Fruit fly (Drosophila melanogaster) whole organism, embryonic: ENCODE results near the gene Arl8.

Source experiments
- Abd-B ChIP-seq: fragments of 200-800 bp; sonication (Bioruptor generic); optimal IDR thresholded peaks from 2 replicates; lab custom pipeline; 2018; ENCODE audit warnings: missing biosample characterization, mild to moderate bottlenecking, missing genetic modification characterization, moderate library complexity
- Adf1 ChIP-seq: fragments of 200-800 bp; sonication (Bioruptor generic); IDR thresholded peaks from 2 replicates; pipeline ENCODE4 v1.3.6; 2022; ENCODE audit warnings: missing biosample characterization, missing genetic modification characterization
- Awh ChIP-seq: fragments of 200-800 bp; sonication (Bioruptor generic); IDR thresholded peaks from 2 replicates; pipeline ENCODE4, ENCODE4 v1.3.6; 2022; ENCODE audit warnings: missing biosample characterization, missing genetic modification characterization
- CG10321 ChIP-seq: fragments of 200-800 bp; sonication (Bioruptor generic); IDR thresholded peaks from 2 replicates; pipeline ENCODE4 v1.3.6; 2022; ENCODE audit warnings: missing biosample characterization, missing genetic modification characterization
- CG10431 ChIP-seq: fragments of 200-800 bp; sonication (Bioruptor generic); optimal IDR thresholded peaks from 3 replicates; lab custom pipeline; 2018; ENCODE audit warnings: missing biosample characterization, mild to moderate bottlenecking, missing genetic modification characterization
- CG11085 ChIP-seq: fragments of 200-800 bp; sonication (Bioruptor generic); IDR thresholded peaks from 2 replicates; pipeline ENCODE4 v1.3.6; 2022; ENCODE audit warnings: missing biosample characterization, missing genetic modification characterization
- CG11247 ChIP-seq: fragments of 200-800 bp; sonication (Bioruptor generic); IDR thresholded peaks from 2 replicates; pipeline ENCODE4 v1.3.6; 2022; ENCODE audit warnings: missing biosample characterization, missing genetic modification characterization
- CG12942 ChIP-seq: fragments of 200-800 bp; sonication (Bioruptor generic); optimal IDR thresholded peaks from 3 replicates; lab custom pipeline; 2016; ENCODE audit warnings: missing biosample characterization, missing genetic modification characterization
- CG13624 ChIP-seq: fragments of 200-800 bp; sonication (Bioruptor generic); optimal IDR thresholded peaks from 2 replicates; lab custom pipeline; 2016; ENCODE audit warnings: missing biosample characterization, missing genetic modification characterization
- CG17568 ChIP-seq: fragments of 200-800 bp; sonication (Bioruptor generic); optimal IDR thresholded peaks from 2 replicates; lab custom pipeline; 2018; ENCODE audit warnings: missing biosample characterization, mild to moderate bottlenecking, missing genetic modification characterization, moderate library complexity
- CG1792 ChIP-seq: fragments of 200-800 bp; sonication (Bioruptor generic); optimal IDR thresholded peaks from 2 replicates; lab custom pipeline; 2016; ENCODE audit warnings: missing biosample characterization, missing genetic modification characterization
- CG18599 ChIP-seq: fragments of 200-800 bp; sonication (Bioruptor generic); optimal IDR thresholded peaks from 3 replicates; lab custom pipeline; 2017; ENCODE audit warnings: missing biosample characterization, missing genetic modification characterization, mild to moderate bottlenecking, moderate library complexity, missing genetic modification reagents
- CG18764 ChIP-seq: fragments of 200-800 bp; sonication (Bioruptor generic); optimal IDR thresholded peaks from 3 replicates; lab custom pipeline; 2016; ENCODE audit warnings: missing biosample characterization, missing genetic modification characterization
- CG2199 ChIP-seq: fragments of 200-800 bp; sonication (Bioruptor generic); IDR thresholded peaks from 3 replicates; pipeline ENCODE4 v1.3.6; 2022; ENCODE audit warnings: missing biosample characterization, missing genetic modification characterization
- CG3163 ChIP-seq: fragments of 200-800 bp; sonication (Bioruptor generic); optimal IDR thresholded peaks from 3 replicates; lab custom pipeline; 2016; ENCODE audit warnings: missing biosample characterization, missing genetic modification characterization
- CG4360 ChIP-seq: fragments of 200-800 bp; sonication (Bioruptor generic); IDR thresholded peaks from 2 replicates; pipeline ENCODE4 v1.3.6; 2022; ENCODE audit warnings: missing biosample characterization, missing genetic modification characterization
- CG8478 ChIP-seq: fragments of >200 bp; optimal IDR thresholded peaks from 2 replicates; lab custom pipeline; 2018
- Dll ChIP-seq: fragments of 200-800 bp; sonication (Bioruptor generic); IDR thresholded peaks from 4 replicates; pipeline ENCODE4 v1.3.6; 2022; ENCODE audit warnings: missing biosample characterization, missing genetic modification characterization; ENCODE audit not compliant: partially characterized antibody
- Doc3 ChIP-seq: fragments of 200-800 bp; sonication (Bioruptor generic); IDR thresholded peaks from 3 replicates; pipeline ENCODE4 v1.3.6; 2022; ENCODE audit warnings: missing biosample characterization, missing genetic modification characterization; ENCODE audit not compliant: partially characterized antibody
- E2f2 ChIP-seq: fragments of 200-800 bp; sonication (Bioruptor generic); IDR thresholded peaks from 2 replicates; pipeline ENCODE4 v1.3.6; 2022; ENCODE audit warnings: missing biosample characterization, missing genetic modification characterization
- Ets65A ChIP-seq: fragments of 200-800 bp; sonication (Bioruptor generic); peaks from one replicate; lab custom pipeline; 2016; ENCODE audit warnings: missing biosample characterization, missing genetic modification characterization
- HLH54F ChIP-seq: fragments of 200-800 bp; sonication (Bioruptor generic); optimal IDR thresholded peaks from 3 replicates; lab custom pipeline; 2016; ENCODE audit warnings: missing biosample characterization, missing genetic modification characterization
- Med ChIP-seq: fragments of 200-800 bp; sonication (Bioruptor generic); peaks from one replicate; lab custom pipeline; 2016; ENCODE audit warnings: missing biosample characterization, missing genetic modification characterization, mild to moderate bottlenecking, inconsistent platforms, moderate library complexity
- Nf-YB ChIP-seq: fragments of 200-800 bp; sonication (Bioruptor generic); optimal IDR thresholded peaks from 3 replicates; lab custom pipeline; 2019; ENCODE audit warnings: missing biosample characterization, mild to moderate bottlenecking, missing genetic modification characterization, moderate library complexity
- Nf-YC ChIP-seq: fragments of 200-800 bp; optimal IDR thresholded peaks from 3 replicates; lab custom pipeline; 2019; ENCODE audit warnings: missing biosample characterization, mild to moderate bottlenecking, missing genetic modification characterization, moderate library complexity
- Six4 ChIP-seq: fragments of 200-800 bp; sonication (Bioruptor generic); optimal IDR thresholded peaks from 2 replicates; lab custom pipeline; 2016; ENCODE audit warnings: missing biosample characterization, missing genetic modification characterization
- Tbp ChIP-seq: fragments of >200 bp; optimal IDR thresholded peaks from 2 replicates; lab custom pipeline; 2018; ENCODE audit warnings: missing biosample characterization, missing genetic modification characterization
- abd-A ChIP-seq: fragments of 200-800 bp; sonication (Bioruptor generic); optimal IDR thresholded peaks from 3 replicates; lab custom pipeline; 2019; ENCODE audit warnings: missing biosample characterization, mild to moderate bottlenecking, missing genetic modification characterization, moderate library complexity
- btn ChIP-seq: fragments of 200-800 bp; sonication (Bioruptor generic); optimal IDR thresholded peaks from 2 replicates; lab custom pipeline; 2016; ENCODE audit warnings: missing biosample characterization, missing genetic modification characterization
- chinmo ChIP-seq: fragments of 200-800 bp; sonication (Bioruptor generic); IDR thresholded peaks from 4 replicates; pipeline ENCODE4 v1.3.6; 2022; ENCODE audit warnings: missing biosample characterization, missing genetic modification characterization; ENCODE audit not compliant: partially characterized antibody
- danr ChIP-seq: fragments of 200-800 bp; sonication (Bioruptor generic); IDR thresholded peaks from 2 replicates; pipeline ENCODE4 v1.3.6; 2022; ENCODE audit warnings: missing biosample characterization, missing genetic modification characterization
- eve ChIP-seq, 2 experiments: fragments of >200 bp; optimal IDR thresholded peaks; 2 replicates each; lab custom pipeline; 2017; ENCODE audit warnings: missing biosample characterization in 2 of 2, missing genetic modification characterization in 2 of 2
- fu2 ChIP-seq: fragments of 200-800 bp; sonication (Bioruptor generic); optimal IDR thresholded peaks from 2 replicates; lab custom pipeline; 2016; ENCODE audit warnings: missing biosample characterization, missing genetic modification characterization
- gcm ChIP-seq: fragments of 200-800 bp; sonication (Bioruptor generic); optimal IDR thresholded peaks from 2 replicates; lab custom pipeline; 2019; ENCODE audit warnings: missing biosample characterization, mild to moderate bottlenecking, missing genetic modification characterization, moderate library complexity
- grn ChIP-seq: fragments of 200-800 bp; sonication (Bioruptor generic); optimal IDR thresholded peaks from 3 replicates; lab custom pipeline; 2017; ENCODE audit warnings: missing biosample characterization, missing genetic modification characterization
- kni ChIP-seq: fragments of 200-800 bp; sonication (Bioruptor generic); optimal IDR thresholded peaks from 3 replicates; lab custom pipeline; 2017; ENCODE audit warnings: mild to moderate bottlenecking, missing biosample characterization, missing genetic modification reagents, missing genetic modification characterization
- lbe ChIP-seq: fragments of 200-800 bp; sonication (Bioruptor generic); optimal IDR thresholded peaks from 2 replicates; lab custom pipeline; 2016; ENCODE audit warnings: missing biosample characterization, mild to moderate bottlenecking, missing genetic modification characterization
- oc ChIP-seq: fragments of 200-800 bp; sonication (Bioruptor generic); optimal IDR thresholded peaks from 2 replicates; lab custom pipeline; 2018; ENCODE audit warnings: missing biosample characterization, mild to moderate bottlenecking, missing genetic modification characterization, moderate library complexity
- sens ChIP-seq: fragments of 200-800 bp; sonication (Bioruptor generic); peaks from one replicate; lab custom pipeline; 2016; ENCODE audit warnings: missing biosample characterization, missing genetic modification characterization
- ssp ChIP-seq: fragments of 200-800 bp; sonication (Bioruptor generic); IDR thresholded peaks from 2 replicates; pipeline ENCODE4 v1.3.6; 2022; ENCODE audit warnings: missing biosample characterization, missing genetic modification characterization
- tgo ChIP-seq: fragments of 200-800 bp; sonication (Bioruptor generic); IDR thresholded peaks from 3 replicates; pipeline ENCODE4 v1.3.6; 2022; ENCODE audit warnings: missing biosample characterization, missing genetic modification characterization
- vvl ChIP-seq: fragments of 200-800 bp; sonication (Bioruptor generic); IDR thresholded peaks from 2 replicates; pipeline ENCODE4 v1.3.6; 2022; ENCODE audit warnings: missing biosample characterization, missing genetic modification characterization
- zf30C ChIP-seq: fragments of 200-800 bp; sonication (Bioruptor generic); optimal IDR thresholded peaks from 3 replicates; lab custom pipeline; 2018; ENCODE audit warnings: missing biosample characterization, mild to moderate bottlenecking, missing genetic modification characterization

Arl8 gene

DNA sequence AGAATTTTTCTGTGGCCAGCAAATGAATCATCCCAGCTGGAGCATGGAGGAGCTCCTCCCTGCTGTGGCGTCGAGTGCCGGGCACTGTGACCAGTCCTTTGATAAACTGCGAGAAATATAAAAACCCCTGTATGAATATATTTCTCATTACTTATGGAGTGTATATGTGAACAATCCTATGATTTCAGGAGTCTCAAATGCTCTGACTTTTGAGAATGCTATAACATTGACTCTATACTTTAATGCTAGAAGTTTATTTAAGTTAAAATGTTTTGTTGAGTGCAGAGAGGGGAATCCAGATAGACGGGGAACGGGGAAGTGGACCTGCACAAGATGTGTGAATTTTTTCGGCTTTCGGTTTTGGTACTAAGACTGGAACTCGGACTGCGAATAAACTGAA lies 15.7 kb downstream of the Arl8 start:
- no peak for TF ChIP-seq fu2 (GFP tag; lab: Kevin White, UChicago)
- peak; percentile 60 for TF ChIP-seq lbe
- TF ChIP-seq, all 482 proteins: peak for 1

DNA sequence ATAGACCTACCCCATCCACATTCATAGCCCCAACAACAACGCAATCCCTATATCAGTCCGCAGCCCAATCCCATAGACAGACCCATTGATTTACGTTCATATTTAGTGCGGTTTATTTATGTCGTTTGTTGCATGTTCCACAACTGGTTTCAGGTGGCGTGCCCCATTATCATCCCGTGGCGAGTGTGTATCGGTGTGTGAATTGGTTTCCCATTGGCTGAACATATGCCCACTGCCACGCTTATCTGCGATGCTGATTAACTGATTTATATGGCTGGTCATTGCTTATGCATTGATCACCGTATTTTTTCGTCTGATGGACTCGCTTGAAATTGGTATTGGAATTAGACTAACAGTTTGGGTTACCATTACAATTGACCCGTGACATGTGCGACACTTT lies 19.4 kb downstream of the Arl8 start:
- TF ChIP-seq vvl (GFP tag; lab: Robert Waterston, UW) (peak; percentile 29; the same call in 1 of the 2 replicates), CG10431 (GFP tag; lab: Kevin White, UChicago) (no peak), CG18599 (GFP tag; lab: Kevin White, UChicago) (no peak), grn (GFP tag; lab: Kevin White, UChicago) (peak; percentile 95), eve (GFP tag; optimal IDR thresholded peaks at IDR 0.05; lab: Kevin White, UChicago) (no peak), Six4 (GFP tag; lab: Kevin White, UChicago) (no peak), btn (GFP tag; lab: Kevin White, UChicago) (no peak), CG10321 (GFP tag; lab: Robert Waterston, UW) (no peak), gcm (GFP tag; lab: Kevin White, UChicago) (no peak), HLH54F (GFP tag; lab: Kevin White, UChicago) (no peak), abd-A (tag; lab: Kevin White, UChicago) (peak; percentile 17), Nf-YB (peak; percentile 83), ssp (GFP tag; lab: Robert Waterston, UW) (no peak), zf30C (GFP tag; lab: Kevin White, UChicago) (no peak), E2f2 (GFP tag; lab: Robert Waterston, UW) (no peak), CG11085 (GFP tag; lab: Robert Waterston, UW) (no peak), CG13624 (GFP tag; lab: Kevin White, UChicago) (no peak), CG12942 (no peak), Abd-B (GFP tag; lab: Kevin White, UChicago) (no peak), oc (tag; lab: Kevin White, UChicago) (peak; percentile 21), CG1792 (GFP tag; lab: Kevin White, UChicago) (no peak), Awh (GFP tag; lab: Robert Waterston, UW) (0 out of 2 replicates have a peak, but pooled peaks have one; percentile 30), CG17568 (GFP tag; lab: Kevin White, UChicago) (no peak), danr (GFP tag; lab: Robert Waterston, UW) (no peak), CG4360 (GFP tag; lab: Robert Waterston, UW) (0 out of 2 replicates have a peak, but pooled peaks have one; percentile 37), CG18764 (GFP tag; lab: Kevin White, UChicago) (no peak), Nf-YC (peak; percentile 30), Dll (no peak), Adf1 (no peak), Tbp (GFP tag; lab: Kevin White, UChicago) (no peak)
- TF ChIP-seq, all 482 proteins: peak for 8

DNA sequence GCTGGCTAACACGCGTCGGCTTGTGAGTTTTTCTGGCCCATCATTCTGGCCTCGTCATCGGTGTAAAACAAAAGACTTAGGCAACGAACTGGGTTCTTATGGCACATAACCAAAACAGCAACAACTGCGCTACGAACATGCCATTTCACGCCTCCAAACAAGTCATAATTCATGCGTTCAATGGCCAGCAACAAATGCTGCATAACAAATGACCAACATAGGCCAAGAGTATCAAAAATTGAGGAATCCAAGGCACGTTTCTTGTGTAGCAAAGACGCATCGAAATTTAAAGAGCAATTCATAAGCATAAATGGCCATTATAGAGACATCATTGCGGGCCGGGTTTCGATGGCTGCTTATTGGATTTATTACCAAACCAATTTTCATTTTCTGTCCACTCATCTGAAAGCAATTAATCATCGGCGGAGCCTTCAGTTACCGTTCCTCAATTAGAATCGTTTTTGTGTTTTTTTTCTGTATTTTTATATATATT lies 20.5 kb downstream of the Arl8 start:
- TF ChIP-seq Med (GFP tag; lab: Kevin White, UChicago) (peak; percentile 19), chinmo (GFP tag; lab: Robert Waterston, UW) (0 out of 4 replicates have a peak, but pooled peaks have one; percentile 42), sens (GFP tag; lab: Kevin White, UChicago) (peak; percentile 4), CG11247 (GFP tag; lab: Robert Waterston, UW) (peak; percentile 48; the same call in 1 of the 2 replicates), Ets65A (GFP tag; lab: Kevin White, UChicago) (peak; percentile 56), CG8478 (no peak), vvl (GFP tag; lab: Robert Waterston, UW) (peak; percentile 55; the same call in 1 of the 2 replicates), CG2199 (GFP tag; lab: Robert Waterston, UW) (peak; percentile 98), abd-A (tag; lab: Kevin White, UChicago) (peak; percentile 31), Doc3 (GFP tag; lab: Robert Waterston, UW) (no peak), kni (GFP tag; lab: Kevin White, UChicago) (peak; percentile 45), tgo (0 out of 3 replicates have a peak, but pooled peaks have one; percentile 25), CG3163 (GFP tag; lab: Kevin White, UChicago) (no peak)
